Worm (Caenorhabditis elegans) whole organism, L1 larva: Measurements from ENCODE around the gene natc-2.
A peak's percentile ranks its signal among the peaks of the same experiment; 100 is the strongest.

Source experiments
- C34B4.2 ChIP-seq: sonication (generic microtip); optimal IDR thresholded peaks from 2 replicates; lab custom pipeline; 2017; ENCODE audit warnings: mild to moderate bottlenecking, missing genetic modification characterization, missing compliant biosample characterization
- Y116A8C.19 ChIP-seq: sonication (generic microtip); optimal IDR thresholded peaks from 2 replicates; lab custom pipeline; 2016; ENCODE audit warnings: missing compliant biosample characterization, missing genetic modification characterization, borderline replicate concordance
- aly-2 ChIP-seq: fragments of 150-350 bp; optimal IDR thresholded peaks from 2 replicates; lab custom pipeline; 2014; ENCODE audit warnings: missing biosample characterization, missing genetic modification characterization
- ceh-88 ChIP-seq: fragments of 200-800 bp; sonication (Bioruptor generic); IDR thresholded peaks from 2 replicates; pipeline ENCODE4 v1.3.6; 2022; ENCODE audit warnings: missing genetic modification characterization, missing compliant biosample characterization
- egl-13 ChIP-seq: sonication (generic microtip); optimal IDR thresholded peaks from 2 replicates; lab custom pipeline; 2016; ENCODE audit warnings: missing genotype, missing genetic modification reagents, missing genetic modification characterization, missing compliant biosample characterization
- fkh-10 ChIP-seq: sonication (generic microtip); optimal IDR thresholded peaks from 2 replicates; lab custom pipeline; 2017; ENCODE audit warnings: missing biosample characterization, missing genetic modification reagents, missing genetic modification characterization
- fkh-8 ChIP-seq: sonication (generic microtip); optimal IDR thresholded peaks from 2 replicates; lab custom pipeline; 2016; ENCODE audit warnings: mild to moderate bottlenecking, missing genetic modification characterization, missing compliant biosample characterization
- fos-1 ChIP-seq: fragments of 150-350 bp; optimal IDR thresholded peaks from 2 replicates; lab custom pipeline; 2014; ENCODE audit warnings: missing biosample characterization, missing genetic modification characterization
- grh-1 ChIP-seq: fragments of 200-800 bp; sonication (Bioruptor generic); IDR thresholded peaks from 2 replicates; pipeline ENCODE4 v1.3.6; 2022; ENCODE audit warnings: missing genetic modification reagents, missing genetic modification characterization, missing compliant biosample characterization
- isw-1 ChIP-seq: fragments of 200-800 bp; sonication (Bioruptor generic); IDR thresholded peaks from 2 replicates; pipeline ENCODE4 v1.3.6; 2022; ENCODE audit warnings: missing genetic modification characterization, missing compliant biosample characterization
- lin-13 ChIP-seq: fragments of 150-350 bp; optimal IDR thresholded peaks from 2 replicates; lab custom pipeline; 2014; ENCODE audit warnings: missing biosample characterization, missing genetic modification reagents, missing genetic modification characterization
- lin-14 ChIP-seq: fragments of 200-800 bp; sonication (Bioruptor generic); optimal IDR thresholded peaks from 2 replicates; lab custom pipeline; 2018; ENCODE audit warnings: mild to moderate bottlenecking, missing genetic modification characterization, moderate library complexity, missing compliant biosample characterization
- lsy-2 ChIP-seq, 2 experiments: fragments of 150-350 bp; optimal IDR thresholded peaks; 2 replicates each; lab custom pipeline; 2014; ENCODE audit warnings: missing biosample characterization in 2 of 2, missing genetic modification characterization in 2 of 2
- nhr-28 ChIP-seq: fragments of 150-350 bp; optimal IDR thresholded peaks from 2 replicates; lab custom pipeline; 2014; ENCODE audit warnings: missing biosample characterization, missing genetic modification characterization
- nhr-71 ChIP-seq: sonication (generic microtip); optimal IDR thresholded peaks from 2 replicates; lab custom pipeline; 2016; ENCODE audit warnings: mild to moderate bottlenecking, missing genetic modification characterization, moderate library complexity, missing compliant biosample characterization
- nhr-85 ChIP-seq: sonication (generic microtip); peaks from one replicate; lab custom pipeline; 2016; ENCODE audit warnings: missing genetic modification characterization, inconsistent platforms, missing compliant biosample characterization
- swsn-7 ChIP-seq: sonication (generic microtip); optimal IDR thresholded peaks from 2 replicates; lab custom pipeline; 2016; ENCODE audit warnings: missing genetic modification characterization, missing compliant biosample characterization
- tbx-2 ChIP-seq: sonication (generic microtip); optimal IDR thresholded peaks from 2 replicates; lab custom pipeline; 2016; ENCODE audit warnings: missing genetic modification characterization, missing compliant biosample characterization
- tlp-1 ChIP-seq: fragments of 150-350 bp; optimal IDR thresholded peaks from 2 replicates; lab custom pipeline; 2014; ENCODE audit warnings: missing biosample characterization, missing genetic modification characterization
- unc-130 ChIP-seq: fragments of 150-350 bp; optimal IDR thresholded peaks from 2 replicates; lab custom pipeline; 2017; ENCODE audit warnings: missing biosample characterization, missing genetic modification characterization, inconsistent platforms
- unc-30 ChIP-seq: sonication (generic microtip); optimal IDR thresholded peaks from 2 replicates; lab custom pipeline; 2017; ENCODE audit warnings: missing biosample characterization, missing genetic modification characterization
- unc-86 ChIP-seq: sonication (generic microtip); optimal IDR thresholded peaks from 2 replicates; lab custom pipeline; 2016; ENCODE audit warnings: missing genetic modification characterization, missing compliant biosample characterization

Gene natc-2

ce11 chrV:5318349-5318748, 44.5 kb downstream of the natc-2 start:
- TF ChIP-seq C34B4.2 (tag; lab: Kevin White, UChicago) (no peak), fkh-10 (GFP tag; lab: Kevin White, UChicago) (no peak), unc-86 (tag; lab: Kevin White, UChicago) (no peak), lin-13 (GFP tag; lab: Kevin White, UChicago) (no peak), lsy-2 (tag; optimal IDR thresholded peaks at IDR 0.05; lab: Kevin White, UChicago) (no peak), nhr-28 (tag; lab: Kevin White, UChicago) (no peak), grh-1 (GFP tag; lab: Robert Waterston, UW) (no peak), tbx-2 (no peak), tlp-1 (no peak), aly-2 (tag; lab: Kevin White, UChicago) (no peak), swsn-7 (tag; lab: Kevin White, UChicago) (no peak), fkh-8 (no peak), egl-13 (no peak), fos-1 (tag; lab: Kevin White, UChicago) (no peak), ceh-88 (no peak), Y116A8C.19 (no peak), unc-130 (no peak)

- TF ChIP-seq nhr-85 (tag; lab: Kevin White, UChicago) = peak; percentile 6
- no peak for TF ChIP-seq aly-2 (tag; lab: Kevin White, UChicago)
- TF ChIP-seq, all 84 proteins: peak for 1
Measured at ce11 chrV:5319477-5319876, 45.6 kb downstream of the natc-2 start, which contains the start of gene ceh-34. TSS of gene ceh-34 (minus strand) at chrV:5319577.

- TF ChIP-seq lsy-2 (tag; optimal IDR thresholded peaks at IDR 0.05; lab: Kevin White, UChicago) (peak in 1 of 2 experiments; percentile 55), isw-1 (GFP tag; lab: Robert Waterston, UW) (no peak), lin-14 (GFP tag; lab: Kevin White, UChicago) (no peak), nhr-71 (tag; lab: Kevin White, UChicago) (no peak)
Measured at ce11 chrV:5322815-5323214, 48.9 kb downstream of the natc-2 start.

- no peak for TF ChIP-seq unc-30 (tag; lab: Kevin White, UChicago)
- TF ChIP-seq nhr-85 (tag; lab: Kevin White, UChicago) = peak; percentile 18
Measured at ce11 chrV:5324566-5324965, 50.7 kb downstream of the natc-2 start, which contains the start of gene ceh-33. TSS of gene ceh-33 (minus strand) at chrV:5324666.
